Worm (Caenorhabditis elegans) whole organism, young adult: ENCODE results near the gene eif-2D.

Experiments
- B0019.2 ChIP-seq: fragments of 200-800 bp; sonication (Bioruptor generic); conservative IDR thresholded peaks from 2 replicates; pipeline ENCODE4 v1.3.6; 2022; ENCODE audit warnings: missing genetic modification reagents, missing genetic modification characterization, missing compliant biosample characterization
- B0035.1 ChIP-seq: sonication (generic microtip); optimal IDR thresholded peaks from 2 replicates; lab custom pipeline; 2016; ENCODE audit warnings: missing genetic modification characterization, mild to moderate bottlenecking, missing compliant biosample characterization, missing genotype, missing genetic modification reagents
- B0261.1 ChIP-seq: sonication (generic microtip); optimal IDR thresholded peaks from 2 replicates; lab custom pipeline; 2016; ENCODE audit warnings: mild to moderate bottlenecking, missing genetic modification characterization, moderate library complexity, missing compliant biosample characterization
- B0336.3 ChIP-seq: fragments of 200-800 bp; sonication (Bioruptor generic); IDR thresholded peaks from 2 replicates; pipeline ENCODE4 v1.3.6; 2022; ENCODE audit warnings: missing genetic modification characterization, missing compliant biosample characterization
- D2030.7 ChIP-seq: fragments of 200-800 bp; sonication (Bioruptor generic); IDR thresholded peaks from 2 replicates; pipeline ENCODE4 v1.3.6; 2022; ENCODE audit warnings: missing genetic modification reagents, missing genetic modification characterization, missing compliant biosample characterization
- F22D6.2 ChIP-seq: sonication (generic microtip); optimal IDR thresholded peaks from 2 replicates; lab custom pipeline; 2016; ENCODE audit warnings: mild to moderate bottlenecking, missing genetic modification characterization, missing compliant biosample characterization
- F52B5.7 ChIP-seq: sonication (generic microtip); optimal IDR thresholded peaks from 2 replicates; lab custom pipeline; 2016; ENCODE audit warnings: mild to moderate bottlenecking, missing genetic modification characterization, missing compliant biosample characterization
- Y53F4B.3 ChIP-seq: fragments of 200-800 bp; sonication (Bioruptor generic); IDR thresholded peaks from 2 replicates; pipeline ENCODE4 v1.3.6; 2022; ENCODE audit warnings: missing genetic modification reagents, missing genetic modification characterization, missing compliant biosample characterization
- Y56A3A.18 ChIP-seq: fragments of 200-800 bp; sonication (Bioruptor generic); IDR thresholded peaks from 2 replicates; pipeline ENCODE4 v1.3.6; 2022; ENCODE audit warnings: missing genetic modification reagents, missing genetic modification characterization, missing compliant biosample characterization
- Y95B8A.8 ChIP-seq: fragments of 200-800 bp; sonication (Bioruptor generic); IDR thresholded peaks from 2 replicates; pipeline ENCODE4 v1.3.6; 2022; ENCODE audit warnings: missing genetic modification reagents, missing genetic modification characterization, missing compliant biosample characterization
- ama-1 ChIP-seq, 3 experiments: fragments of 150-350 bp in 1 of 3; sonication (generic microtip) in 2 of 3; optimal IDR thresholded peaks; 2 replicates each; lab custom pipeline; 2014 to 2018; ENCODE audit warnings: missing biosample characterization in 2 of 3, missing genetic modification characterization in 2 of 3, missing genetic modification reagents in 2 of 3
- atf-7 ChIP-seq: sonication (generic microtip); optimal IDR thresholded peaks from 2 replicates; lab custom pipeline; 2017; ENCODE audit warnings: mild to moderate bottlenecking, missing genetic modification characterization, missing compliant biosample characterization
- attf-3 ChIP-seq: fragments of 200-800 bp; sonication (Bioruptor generic); conservative IDR thresholded peaks from 2 replicates; pipeline ENCODE4 v1.3.6; 2022; ENCODE audit warnings: missing genetic modification reagents, missing genetic modification characterization, missing compliant biosample characterization
- attf-5 ChIP-seq: fragments of 200-800 bp; sonication (Bioruptor generic); optimal IDR thresholded peaks from 2 replicates; lab custom pipeline; 2018; ENCODE audit warnings: mild to moderate bottlenecking, missing genetic modification characterization, missing compliant biosample characterization
- attf-6 ChIP-seq: fragments of 200-800 bp; sonication (Bioruptor generic); IDR thresholded peaks from 2 replicates; pipeline ENCODE4 v1.3.6; 2022; ENCODE audit warnings: missing genetic modification reagents, missing genetic modification characterization, missing compliant biosample characterization
- cebp-1 ChIP-seq, 2 experiments: fragments of 200-800 bp in 1 of 2; sonication (Bioruptor generic) in 1 of 2; sonication (generic microtip) in 1 of 2; IDR thresholded peaks in 1 of 2; optimal IDR thresholded peaks in 1 of 2; 2 replicates each; pipeline versions ENCODE4 v1.3.6 to Lab custom; 2017 to 2022; ENCODE audit warnings: missing compliant biosample characterization in 2 of 2, missing genetic modification characterization in 2 of 2, mild to moderate bottlenecking in 1 of 2, missing genetic modification reagents in 1 of 2, moderate library complexity in 1 of 2
- ceh-27 ChIP-seq: fragments of 200-800 bp; sonication (Bioruptor generic); optimal IDR thresholded peaks from 2 replicates; lab custom pipeline; 2018; ENCODE audit warnings: mild to moderate bottlenecking, missing genetic modification characterization, moderate library complexity, missing compliant biosample characterization
- ceh-79 ChIP-seq: sonication (generic microtip); optimal IDR thresholded peaks from 2 replicates; lab custom pipeline; 2017; ENCODE audit warnings: mild to moderate bottlenecking, missing genetic modification characterization, missing compliant biosample characterization
- ceh-91 ChIP-seq: fragments of 200-800 bp; sonication (Bioruptor generic); IDR thresholded peaks from 2 replicates; pipeline ENCODE4 v1.3.6; 2022; ENCODE audit warnings: missing genetic modification reagents, missing genetic modification characterization, missing compliant biosample characterization
- dox-1 ChIP-seq: fragments of 200-800 bp; sonication (Bioruptor generic); IDR thresholded peaks from 2 replicates; pipeline ENCODE4 v1.3.6; 2022; ENCODE audit warnings: missing genetic modification reagents, missing genetic modification characterization, missing compliant biosample characterization
- egl-18 ChIP-seq: fragments of 200-800 bp; sonication (Bioruptor generic); IDR thresholded peaks from 2 replicates; pipeline ENCODE4 v1.3.6; 2022; ENCODE audit warnings: missing genetic modification reagents, missing genetic modification characterization, missing compliant biosample characterization
- ekl-4 ChIP-seq: fragments of 200-800 bp; sonication (Bioruptor generic); IDR thresholded peaks from 2 replicates; pipeline ENCODE4 v1.3.6; 2022; ENCODE audit warnings: missing genetic modification reagents, missing genetic modification characterization, missing compliant biosample characterization
- him-1 ChIP-seq: sonication (generic microtip); optimal IDR thresholded peaks from 2 replicates; lab custom pipeline; 2016; ENCODE audit warnings: missing genotype, missing genetic modification reagents, missing genetic modification characterization, missing compliant biosample characterization
- hlh-26 ChIP-seq: fragments of 200-800 bp; sonication (Bioruptor generic); conservative IDR thresholded peaks from 2 replicates; pipeline ENCODE4 v1.3.6; 2022; ENCODE audit warnings: missing genetic modification reagents, missing genetic modification characterization, missing compliant biosample characterization
- hmg-1.2 ChIP-seq: fragments of 200-800 bp; sonication (Bioruptor generic); IDR thresholded peaks from 2 replicates; pipeline ENCODE4 v1.3.6; 2022; ENCODE audit warnings: missing genetic modification reagents, missing genetic modification characterization, missing compliant biosample characterization
- hrde-1 ChIP-seq: sonication (generic microtip); optimal IDR thresholded peaks from 2 replicates; lab custom pipeline; 2016; ENCODE audit warnings: missing genetic modification characterization, mild to moderate bottlenecking, missing compliant biosample characterization, moderate library complexity, missing genotype, missing genetic modification reagents, borderline replicate concordance
- hsf-1 ChIP-seq: fragments of 200-800 bp; sonication (Bioruptor generic); IDR thresholded peaks from 2 replicates; pipeline ENCODE4 v1.3.6; 2022; ENCODE audit warnings: missing genetic modification reagents, missing genetic modification characterization, missing compliant biosample characterization
- lin-35 ChIP-seq, 3 experiments: fragments of 150-350 bp in 2 of 3; sonication (generic microtip) in 1 of 3; optimal IDR thresholded peaks; 2 replicates each; lab custom pipeline; 2014 to 2018; ENCODE audit warnings: missing biosample characterization in 3 of 3, missing genetic modification characterization in 3 of 3, missing genetic modification reagents in 3 of 3
- lin-40 ChIP-seq: sonication (generic microtip); optimal IDR thresholded peaks from 2 replicates; lab custom pipeline; 2016; ENCODE audit warnings: missing genetic modification characterization, mild to moderate bottlenecking, missing compliant biosample characterization, missing genotype, missing genetic modification reagents
- lsy-27 ChIP-seq: sonication (generic microtip); optimal IDR thresholded peaks from 2 replicates; lab custom pipeline; 2017; ENCODE audit warnings: missing genetic modification characterization, mild to moderate bottlenecking, missing compliant biosample characterization, antibody characterized with exemption, missing genotype, borderline replicate concordance; ENCODE audit not compliant: insufficient read depth
- mes-4 ChIP-seq: sonication (generic microtip); optimal IDR thresholded peaks from 2 replicates; lab custom pipeline; 2016; ENCODE audit warnings: missing genotype, missing genetic modification characterization, missing compliant biosample characterization
- nfyb-1 ChIP-seq: fragments of 200-800 bp; sonication (Bioruptor generic); IDR thresholded peaks from 2 replicates; pipeline ENCODE4 v1.3.6; 2022; ENCODE audit warnings: missing genetic modification reagents, missing genetic modification characterization, missing compliant biosample characterization
- rec-8 ChIP-seq, 2 experiments: sonication (generic microtip); optimal IDR thresholded peaks; 2 replicates each; lab custom pipeline; 2016; ENCODE audit warnings: mild to moderate bottlenecking in 2 of 2, missing genetic modification characterization in 2 of 2, missing genetic modification reagents in 2 of 2, missing genotype in 2 of 2, missing biosample characterization in 1 of 2, missing compliant biosample characterization in 1 of 2, moderate library complexity in 1 of 2
- repo-1 ChIP-seq: sonication (generic microtip); optimal IDR thresholded peaks from 2 replicates; lab custom pipeline; 2017; ENCODE audit warnings: mild to moderate bottlenecking, missing genetic modification characterization, missing compliant biosample characterization
- tlf-1 ChIP-seq: fragments of 200-800 bp; sonication (Bioruptor generic); optimal IDR thresholded peaks from 2 replicates; lab custom pipeline; 2018; ENCODE audit warnings: mild to moderate bottlenecking, missing genetic modification characterization, missing compliant biosample characterization
- zfh-2 ChIP-seq: fragments of 200-800 bp; sonication (Bioruptor generic); conservative IDR thresholded peaks from 2 replicates; pipeline ENCODE4 v1.3.6; 2022; ENCODE audit warnings: missing genetic modification reagents, missing genetic modification characterization, missing compliant biosample characterization
- zim-3 ChIP-seq: sonication (generic microtip); optimal IDR thresholded peaks from 2 replicates; lab custom pipeline; 2017; ENCODE audit warnings: mild to moderate bottlenecking, missing genetic modification characterization, moderate library complexity, missing compliant biosample characterization

Gene eif-2D

ce11 chrII:5702611-5703192 lies 11.2 kb downstream of the eif-2D start:
- no peak for TF ChIP-seq ceh-91 (GFP tag; lab: Robert Waterston, UW)
- no peak for TF ChIP-seq cebp-1 (GFP tag; IDR thresholded peaks at IDR 0.05; lab: Robert Waterston, UW)
- peak; percentile 28 for TF ChIP-seq cebp-1 (tag; optimal IDR thresholded peaks at IDR 0.05; lab: Kevin White, UChicago)

ce11 chrII:5704479-5704878 lies 13.0 kb downstream of the eif-2D start:
- no peak for TF ChIP-seq zfh-2
- no peak for TF ChIP-seq egl-18
- TF ChIP-seq ama-1 (optimal IDR thresholded peaks at IDR 0.05; lab: Kevin White, UChicago) = no peak
- no peak for TF ChIP-seq ama-1 (GFP tag; optimal IDR thresholded peaks at IDR 0.05; lab: Kevin White, UChicago)
- TF ChIP-seq tlf-1 (GFP tag; lab: Kevin White, UChicago) = no peak

- TF ChIP-seq nfyb-1 (0 out of 2 replicates have a peak, but pooled peaks have one; percentile 34), mes-4 (tag; lab: Kevin White, UChicago) (no peak), zim-3 (no peak), atf-7 (tag; lab: Kevin White, UChicago) (no peak)
Measured at ce11 chrII:5707532-5707931, 16.0 kb downstream of the eif-2D start, which contains the start of gene osta-2. Gene osta-2 (plus strand): TSS chrII:5707691.

ce11 chrII:5708154-5708553 lies 16.6 kb downstream of the eif-2D start:
- TF ChIP-seq dox-1 (no peak), attf-6 (GFP tag; lab: Robert Waterston, UW) (no peak), ceh-79 (tag; lab: Kevin White, UChicago) (no peak), D2030.7 (GFP tag; lab: Robert Waterston, UW) (no peak)

- TF ChIP-seq zfh-2 (no peak), repo-1 (tag; lab: Kevin White, UChicago) (no peak), him-1 (tag; lab: Kevin White, UChicago) (no peak), attf-5 (no peak), attf-6 (GFP tag; lab: Robert Waterston, UW) (no peak), F22D6.2 (tag; lab: Kevin White, UChicago) (no peak), zim-3 (no peak), egl-18 (no peak), B0336.3 (GFP tag; lab: Robert Waterston, UW) (no peak), F52B5.7 (tag; lab: Kevin White, UChicago) (no peak), hmg-1.2 (GFP tag; lab: Robert Waterston, UW) (no peak), rec-8 (tag; optimal IDR thresholded peaks at IDR 0.05; lab: Kevin White, UChicago) (no peak), cebp-1 (GFP tag; IDR thresholded peaks at IDR 0.05; lab: Robert Waterston, UW) (no peak), cebp-1 (tag; optimal IDR thresholded peaks at IDR 0.05; lab: Kevin White, UChicago) (no peak), Y56A3A.18 (GFP tag; lab: Robert Waterston, UW) (no peak), lin-35 (GFP tag; optimal IDR thresholded peaks at IDR 0.05; lab: Kevin White, UChicago) (no peak), B0019.2 (GFP tag; lab: Robert Waterston, UW) (no peak)
Measured at ce11 chrII:5710835-5711234, 19.3 kb downstream of the eif-2D start.

ce11 chrII:5712126-5712525 lies 20.6 kb downstream of the eif-2D start:
- peak; percentile 67 for TF ChIP-seq hsf-1 (GFP tag; lab: Robert Waterston, UW)
- TF ChIP-seq attf-6 (GFP tag; lab: Robert Waterston, UW) = no peak
- peak; percentile 43; the same call in 1 of the 2 replicates for TF ChIP-seq ekl-4 (GFP tag; lab: Robert Waterston, UW)
- peak; percentile 68 for TF ChIP-seq hrde-1 (tag; lab: Kevin White, UChicago)
- no peak for TF ChIP-seq hlh-26 (GFP tag; lab: Robert Waterston, UW)
- no peak for TF ChIP-seq B0035.1
- TF ChIP-seq attf-3 (GFP tag; lab: Robert Waterston, UW) = no peak
- no peak for TF ChIP-seq lsy-27 (tag; lab: Kevin White, UChicago)
- TF ChIP-seq ama-1 (optimal IDR thresholded peaks at IDR 0.05; lab: Kevin White, UChicago) = no peak
- peak in 1 of 2 experiments; percentile 45 for TF ChIP-seq ama-1 (GFP tag; optimal IDR thresholded peaks at IDR 0.05; lab: Kevin White, UChicago)
- no peak for TF ChIP-seq ceh-27 (GFP tag; lab: Kevin White, UChicago)
- no peak for TF ChIP-seq Y53F4B.3
- no peak for TF ChIP-seq B0261.1
- no peak for TF ChIP-seq lin-40 (tag; lab: Kevin White, UChicago)
- TF ChIP-seq Y95B8A.8 (GFP tag; lab: Robert Waterston, UW) = peak; percentile 63; the same call in 1 of the 2 replicates
